Fruit fly (Drosophila melanogaster): Measurements from ENCODE around the gene Mt2.

Mt2 gene

dm6 chr2L:12103231-12104210 lies 7.2 kb downstream of the Mt2 start, which contains the start of the genes Patsas and ThrRS (continued):
- TF ChIP-seq br (optimal IDR thresholded peaks at IDR 0.05) = no peak
- peak; percentile 79 for TF ChIP-seq maf-S (GFP tag; optimal IDR thresholded peaks at IDR 0.05)
- TF ChIP-seq fd96Cb (tag; optimal IDR thresholded peaks at IDR 0.05) = peak; percentile 88
- TF ChIP-seq Kr (GFP tag; optimal IDR thresholded peaks at IDR 0.05) = no peak
- TF ChIP-seq exex (tag; optimal IDR thresholded peaks at IDR 0.05) = no peak
- TF ChIP-seq CG10959 (GFP tag; IDR thresholded peaks at IDR 0.05) = peak; percentile 57
- TF ChIP-seq CG7963 (GFP tag; IDR thresholded peaks at IDR 0.05; ENCODE audit: partially characterized antibody) = no peak
- TF ChIP-seq inv (GFP tag; IDR thresholded peaks at IDR 0.05; ENCODE audit: partially characterized antibody) = no peak
- TF ChIP-seq cas (GFP tag; IDR thresholded peaks at IDR 0.05) = peak; percentile 69
- TF ChIP-seq Meics (GFP tag; optimal IDR thresholded peaks at IDR 0.05) = peak; percentile 87
- peak; percentile 53; the same call in 1 of the 2 replicates for TF ChIP-seq dan (GFP tag; IDR thresholded peaks at IDR 0.05)
- no peak for TF ChIP-seq CG6254 (GFP tag; optimal IDR thresholded peaks at IDR 0.05)
- TF ChIP-seq NC2β (GFP tag; optimal IDR thresholded peaks at IDR 0.05) = peak; percentile 67
- no peak for TF ChIP-seq vnd (GFP tag; IDR thresholded peaks at IDR 0.05; ENCODE audit: partially characterized antibody)
- TF ChIP-seq CG18011 (GFP tag; optimal IDR thresholded peaks at IDR 0.05) = peak; percentile 52
- TF ChIP-seq Adf1 (GFP tag; IDR thresholded peaks at IDR 0.05) = peak; percentile 52
- peak; percentile 87 for TF ChIP-seq CG4424 (GFP tag; optimal IDR thresholded peaks at IDR 0.05)
- TF ChIP-seq Awh (GFP tag; IDR thresholded peaks at IDR 0.05) = peak; percentile 80
- peak; percentile 73 for TF ChIP-seq CG4854 (GFP tag; optimal IDR thresholded peaks at IDR 0.05)
- TF ChIP-seq CG32772 (GFP tag; IDR thresholded peaks at IDR 0.05) = peak; percentile 83
- peak; percentile 98 for TF ChIP-seq zen (tag; optimal IDR thresholded peaks at IDR 0.05)
- TF ChIP-seq CG12659 (GFP tag; optimal IDR thresholded peaks at IDR 0.05) = peak; percentile 93
- TF ChIP-seq hb (GFP tag; IDR thresholded peaks at IDR 0.05; ENCODE audit: partially characterized antibody) = no peak
- TF ChIP-seq CG4404 (GFP tag; IDR thresholded peaks at IDR 0.05) = peak; percentile 86
- 0 out of 4 replicates have a peak, but pooled peaks have one; percentile 26 for TF ChIP-seq Dll (GFP tag; IDR thresholded peaks at IDR 0.05; ENCODE audit: partially characterized antibody)
- TF ChIP-seq Mrtf (GFP tag; IDR thresholded peaks at IDR 0.05) = peak; percentile 82
- TF ChIP-seq CG1233 (GFP tag; optimal IDR thresholded peaks at IDR 0.05) = peak; percentile 82
- peak; percentile 76 for TF ChIP-seq CG17328 (GFP tag; IDR thresholded peaks at IDR 0.05)
- peak; percentile 75 for TF ChIP-seq Spps (tag; optimal IDR thresholded peaks at IDR 0.05)
- TF ChIP-seq Sry-β (GFP tag; optimal IDR thresholded peaks at IDR 0.05) = peak; percentile 39
- peak; percentile 86 for TF ChIP-seq NfI (GFP tag; optimal IDR thresholded peaks at IDR 0.05)
- TF ChIP-seq CG2889 (GFP tag; IDR thresholded peaks at IDR 0.05) = peak; percentile 80
- TF ChIP-seq CG18476 (GFP tag; optimal IDR thresholded peaks at IDR 0.05) = peak; percentile 100
- TF ChIP-seq CG2129 (GFP tag; IDR thresholded peaks at IDR 0.05; ENCODE audit: partially characterized antibody) = no peak
- peak; percentile 20 for TF ChIP-seq CG7987 (GFP tag; optimal IDR thresholded peaks at IDR 0.05)
- TF ChIP-seq MESR4 (GFP tag; optimal IDR thresholded peaks at IDR 0.05) = peak; percentile 87
- peak; percentile 42 for TF ChIP-seq CG1529 (GFP tag; optimal IDR thresholded peaks at IDR 0.05)
- TF ChIP-seq BEAF-32 (GFP tag; optimal IDR thresholded peaks at IDR 0.05) = peak; percentile 38
- peak; percentile 81 for TF ChIP-seq HHEX (GFP tag; optimal IDR thresholded peaks at IDR 0.05)
- peak; percentile 68 for TF ChIP-seq CG43689 (GFP tag; IDR thresholded peaks at IDR 0.05)
- peak; percentile 61 for TF ChIP-seq dm (GFP tag; optimal IDR thresholded peaks at IDR 0.05)
- peak; percentile 46 for TF ChIP-seq trh (GFP tag; optimal IDR thresholded peaks at IDR 0.05)
- peak; percentile 88 for TF ChIP-seq Fer1 (GFP tag; optimal IDR thresholded peaks at IDR 0.05)
- TF ChIP-seq CG9932 (GFP tag; IDR thresholded peaks at IDR 0.05) = peak; percentile 89
- TF ChIP-seq gsb-n (tag; optimal IDR thresholded peaks at IDR 0.05) = peak; percentile 85
- TF ChIP-seq CG1832 (GFP tag; optimal IDR thresholded peaks at IDR 0.05) = no peak
- peak; percentile 99 for TF ChIP-seq Ets65A (GFP tag)
- TF ChIP-seq gce (GFP tag; IDR thresholded peaks at IDR 0.05) = peak; percentile 54; the same call in 2 of the 3 replicates
